Fruit fly (Drosophila melanogaster): ENCODE data around the gene CG14195.

DNA sequence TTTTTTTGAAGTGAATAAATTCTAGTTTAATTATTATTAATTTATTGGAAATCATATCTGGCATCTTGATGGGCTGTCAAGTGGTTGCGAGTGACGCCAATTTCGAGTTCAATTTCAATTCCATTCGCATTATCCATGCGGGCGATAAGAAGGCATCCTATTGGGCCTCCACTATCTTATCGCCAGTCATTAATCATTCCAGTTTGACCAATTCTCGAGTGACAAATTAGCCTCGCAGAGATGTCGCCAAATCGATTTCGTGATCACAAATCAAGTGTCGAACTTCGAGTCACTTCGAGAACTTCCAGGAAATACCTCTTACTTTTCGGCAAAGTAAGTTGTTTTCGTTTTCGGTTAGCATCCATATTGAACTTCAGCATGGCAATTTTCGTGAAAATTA lies 4.8 kb upstream of the CG14195 start:
- TF ChIP-seq psq (optimal IDR thresholded peaks at IDR 0.05) (no peak), ttk (optimal IDR thresholded peaks at IDR 0.05) (no peak), insv (optimal IDR thresholded peaks at IDR 0.05) (no peak), Myc (optimal IDR thresholded peaks at IDR 0.05) (no peak), h (optimal IDR thresholded peaks at IDR 0.05) (no peak), Sin3A (optimal IDR thresholded peaks at IDR 0.05) (no peak)
